Worm (Caenorhabditis elegans) whole organism, early embryonic: ENCODE data around the gene lgc-1.

ENCODE experiments used
- B0310.2 ChIP-seq: sonication (generic microtip); optimal IDR thresholded peaks from 2 replicates; lab custom pipeline; 2016; ENCODE audit warnings: mild to moderate bottlenecking, missing genetic modification characterization, missing compliant biosample characterization
- F13C5.2 ChIP-seq: sonication (generic microtip); optimal IDR thresholded peaks from 2 replicates; lab custom pipeline; 2017; ENCODE audit warnings: mild to moderate bottlenecking, missing genetic modification characterization, inconsistent platforms, missing compliant biosample characterization
- aly-1 ChIP-seq: sonication (generic microtip); optimal IDR thresholded peaks from 2 replicates; lab custom pipeline; 2016; ENCODE audit warnings: missing genetic modification characterization, missing compliant biosample characterization
- ama-1 ChIP-seq: fragments of 150-350 bp; optimal IDR thresholded peaks from 2 replicates; lab custom pipeline; 2014
- ceh-13 ChIP-seq: fragments of 200-800 bp; sonication (Bioruptor generic); optimal IDR thresholded peaks from 2 replicates; lab custom pipeline; 2018; ENCODE audit warnings: mild to moderate bottlenecking, missing genetic modification characterization, missing compliant biosample characterization
- ceh-36 ChIP-seq: sonication (generic microtip); optimal IDR thresholded peaks from 2 replicates; lab custom pipeline; 2016; ENCODE audit warnings: missing genetic modification characterization, inconsistent platforms, missing compliant biosample characterization
- ets-7 ChIP-seq: sonication (generic microtip); optimal IDR thresholded peaks from 2 replicates; lab custom pipeline; 2016; ENCODE audit warnings: missing genotype, missing genetic modification characterization, missing compliant biosample characterization
- flt-1 ChIP-seq: fragments of 200-800 bp; sonication (Bioruptor generic); IDR thresholded peaks from 2 replicates; pipeline ENCODE4 v1.3.6; 2022; ENCODE audit warnings: missing genetic modification characterization, missing compliant biosample characterization
- hmbx-1 ChIP-seq: sonication (generic microtip); optimal IDR thresholded peaks from 2 replicates; lab custom pipeline; 2016; ENCODE audit warnings: mild to moderate bottlenecking, missing genetic modification characterization, missing compliant biosample characterization
- hmg-4 ChIP-seq: fragments of 200-800 bp; sonication (Bioruptor generic); optimal IDR thresholded peaks from 2 replicates; lab custom pipeline; 2018; ENCODE audit warnings: mild to moderate bottlenecking, missing genetic modification characterization, missing compliant biosample characterization
- hnd-1 ChIP-seq: sonication (generic microtip); optimal IDR thresholded peaks from 2 replicates; lab custom pipeline; 2016; ENCODE audit warnings: missing genetic modification characterization, missing compliant biosample characterization
- pes-1 ChIP-seq: fragments of 200-800 bp; sonication (Bioruptor generic); IDR thresholded peaks from 2 replicates; pipeline ENCODE4 v1.3.6; 2022; ENCODE audit warnings: missing genetic modification reagents, missing genetic modification characterization, missing compliant biosample characterization
- scrt-1 ChIP-seq: fragments of 200-800 bp; sonication (Bioruptor generic); IDR thresholded peaks from 2 replicates; pipeline ENCODE4 v1.3.6; 2022; ENCODE audit warnings: missing genetic modification characterization, missing compliant biosample characterization
- sea-1 ChIP-seq: fragments of 200-800 bp; sonication (Bioruptor generic); conservative IDR thresholded peaks from 2 replicates; pipeline ENCODE4 v1.3.6; 2022; ENCODE audit warnings: missing genetic modification characterization, missing compliant biosample characterization
- tbx-11 ChIP-seq: fragments of 200-800 bp; sonication (Bioruptor generic); IDR thresholded peaks from 2 replicates; pipeline ENCODE4 v1.3.6; 2022; ENCODE audit warnings: missing genetic modification characterization, missing compliant biosample characterization
- tbx-37 ChIP-seq: fragments of 200-800 bp; sonication (Bioruptor generic); conservative IDR thresholded peaks from 2 replicates; pipeline ENCODE4 v1.3.6; 2022; ENCODE audit warnings: missing genetic modification reagents, missing genetic modification characterization, missing compliant biosample characterization
- tra-4 ChIP-seq: sonication (generic microtip); optimal IDR thresholded peaks from 2 replicates; lab custom pipeline; 2017; ENCODE audit warnings: missing genetic modification characterization, missing compliant biosample characterization

Gene lgc-1

ce11 chrV:4164504-4164959 lies 29.7 kb downstream of the lgc-1 start, which contains the start of gene Y45G5AM.3:
Gene Y45G5AM.3 (plus strand): TSS chrV:4164554.
- TF ChIP-seq aly-1 (tag; lab: Kevin White, UChicago) (no peak), tbx-11 (GFP tag; lab: Robert Waterston, UW) (no peak), F13C5.2 (tag; lab: Kevin White, UChicago) (no peak), hmg-4 (GFP tag; lab: Kevin White, UChicago) (no peak), hnd-1 (tag; lab: Kevin White, UChicago) (no peak), pes-1 (GFP tag; lab: Robert Waterston, UW) (no peak), tra-4 (tag; lab: Kevin White, UChicago) (no peak), flt-1 (no peak), B0310.2 (tag; lab: Kevin White, UChicago) (no peak), ceh-13 (GFP tag; lab: Kevin White, UChicago) (no peak), tbx-37 (GFP tag; lab: Robert Waterston, UW) (no peak), ceh-36 (tag; lab: Kevin White, UChicago) (no peak), hmbx-1 (no peak), sea-1 (GFP tag; lab: Robert Waterston, UW) (no peak), scrt-1 (GFP tag; lab: Robert Waterston, UW) (no peak), ama-1 (lab: Kevin White, UChicago) (no peak), ets-7 (tag; lab: Kevin White, UChicago) (no peak)

DNA sequence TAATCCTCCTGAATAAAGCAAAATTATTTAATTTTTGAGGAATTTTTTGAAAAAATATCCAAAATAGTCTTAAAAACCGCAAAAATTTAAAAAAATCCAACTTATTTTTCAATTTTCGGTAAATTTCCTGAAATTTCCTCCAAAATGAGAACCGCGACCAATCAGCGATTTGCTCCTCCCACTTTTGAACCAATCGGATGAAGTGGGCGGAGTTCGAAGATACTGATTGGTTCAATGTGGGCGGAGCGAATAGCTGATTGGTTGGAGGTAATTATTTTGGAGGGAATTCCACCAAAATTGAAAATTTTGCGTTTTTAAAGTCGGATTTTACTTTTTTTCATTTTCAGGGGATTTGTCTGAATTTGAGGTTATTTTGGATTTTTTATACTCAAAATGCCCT lies 33.2 kb downstream of the lgc-1 start:
- TF ChIP-seq hnd-1 (tag; lab: Kevin White, UChicago) (no peak), F13C5.2 (tag; lab: Kevin White, UChicago) (no peak), B0310.2 (tag; lab: Kevin White, UChicago) (no peak), scrt-1 (GFP tag; lab: Robert Waterston, UW) (no peak), ets-7 (tag; lab: Kevin White, UChicago) (no peak), ceh-36 (tag; lab: Kevin White, UChicago) (no peak)

ce11 chrV:4169658-4170057 lies 34.8 kb downstream of the lgc-1 start:
- TF ChIP-seq ama-1 (lab: Kevin White, UChicago) (no peak), ceh-13 (GFP tag; lab: Kevin White, UChicago) (no peak), hmbx-1 (no peak), scrt-1 (GFP tag; lab: Robert Waterston, UW) (no peak), tra-4 (tag; lab: Kevin White, UChicago) (no peak), tbx-37 (GFP tag; lab: Robert Waterston, UW) (no peak), F13C5.2 (tag; lab: Kevin White, UChicago) (no peak), ceh-36 (tag; lab: Kevin White, UChicago) (no peak), B0310.2 (tag; lab: Kevin White, UChicago) (no peak), sea-1 (GFP tag; lab: Robert Waterston, UW) (no peak), tbx-11 (GFP tag; lab: Robert Waterston, UW) (no peak), aly-1 (tag; lab: Kevin White, UChicago) (no peak), pes-1 (GFP tag; lab: Robert Waterston, UW) (no peak), hmg-4 (GFP tag; lab: Kevin White, UChicago) (no peak), hnd-1 (tag; lab: Kevin White, UChicago) (no peak), flt-1 (no peak), ets-7 (tag; lab: Kevin White, UChicago) (no peak)

- no peak for TF ChIP-seq ets-7 (tag; lab: Kevin White, UChicago)
- TF ChIP-seq B0310.2 (tag; lab: Kevin White, UChicago), result no peak
- no peak for TF ChIP-seq ceh-13 (GFP tag; lab: Kevin White, UChicago)
- TF ChIP-seq tra-4 (tag; lab: Kevin White, UChicago), result no peak
- TF ChIP-seq aly-1 (tag; lab: Kevin White, UChicago), result no peak
Measured at ce11 chrV:4170138-4170537, 35.3 kb downstream of the lgc-1 start, which contains the start of gene Y45G5AM.7. Gene Y45G5AM.7 (minus strand): TSS chrV:4170238.

- no peak for TF ChIP-seq hmbx-1
- no peak for TF ChIP-seq pes-1 (GFP tag; lab: Robert Waterston, UW)
- no peak for TF ChIP-seq ceh-13 (GFP tag; lab: Kevin White, UChicago)
- TF ChIP-seq ama-1 (lab: Kevin White, UChicago), result no peak
- TF ChIP-seq scrt-1 (GFP tag; lab: Robert Waterston, UW), result no peak
- TF ChIP-seq tbx-37 (GFP tag; lab: Robert Waterston, UW), result no peak
- no peak for TF ChIP-seq sea-1 (GFP tag; lab: Robert Waterston, UW)
Measured at ce11 chrV:4175624-4176023, 40.8 kb downstream of the lgc-1 start, which contains the start of the genes coh-4 and pid-5. Gene coh-4 (minus strand): TSS chrV:4175640. Gene pid-5 (plus strand): TSS chrV:4175882.

- TF ChIP-seq ama-1 (lab: Kevin White, UChicago), result no peak
- TF ChIP-seq hmbx-1, result no peak
- TF ChIP-seq ets-7 (tag; lab: Kevin White, UChicago), result no peak
- no peak for TF ChIP-seq F13C5.2 (tag; lab: Kevin White, UChicago)
- TF ChIP-seq tra-4 (tag; lab: Kevin White, UChicago), result no peak
- TF ChIP-seq ceh-13 (GFP tag; lab: Kevin White, UChicago), result no peak
- no peak for TF ChIP-seq ceh-36 (tag; lab: Kevin White, UChicago)
- no peak for TF ChIP-seq flt-1
- TF ChIP-seq hnd-1 (tag; lab: Kevin White, UChicago), result no peak
- TF ChIP-seq pes-1 (GFP tag; lab: Robert Waterston, UW), result no peak
- no peak for TF ChIP-seq B0310.2 (tag; lab: Kevin White, UChicago)
- TF ChIP-seq tbx-11 (GFP tag; lab: Robert Waterston, UW), result no peak
- TF ChIP-seq sea-1 (GFP tag; lab: Robert Waterston, UW), result no peak
Measured at ce11 chrV:4181272-4181671, 46.4 kb downstream of the lgc-1 start.

DNA sequence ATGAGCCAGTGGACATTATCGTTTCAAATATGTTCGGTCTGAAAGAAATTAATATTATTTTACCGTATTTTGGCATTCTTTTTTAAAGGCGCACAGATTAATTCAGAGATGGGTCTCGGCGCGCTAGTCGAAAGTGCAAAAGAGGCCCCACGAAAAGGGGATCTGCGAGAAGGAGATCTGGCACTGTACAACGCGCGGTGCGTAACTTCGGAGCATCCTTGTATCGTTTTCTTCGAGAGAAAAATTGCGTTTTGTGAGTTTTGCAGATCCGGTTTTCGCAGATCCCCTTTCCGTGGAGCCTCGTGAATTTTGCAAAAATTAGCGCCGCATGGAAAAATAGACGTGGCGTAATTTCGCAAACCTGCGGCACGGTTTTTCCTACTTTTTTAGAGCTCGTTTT lies 46.9 kb downstream of the lgc-1 start:
- TF ChIP-seq aly-1 (tag; lab: Kevin White, UChicago) (no peak), B0310.2 (tag; lab: Kevin White, UChicago) (no peak), ama-1 (lab: Kevin White, UChicago) (no peak), flt-1 (no peak), ceh-36 (tag; lab: Kevin White, UChicago) (no peak), F13C5.2 (tag; lab: Kevin White, UChicago) (no peak), ceh-13 (GFP tag; lab: Kevin White, UChicago) (peak; percentile 35), tra-4 (tag; lab: Kevin White, UChicago) (no peak), hnd-1 (tag; lab: Kevin White, UChicago) (no peak), sea-1 (GFP tag; lab: Robert Waterston, UW) (peak; percentile 12; the same call in 1 of the 2 replicates), hmbx-1 (no peak), tbx-37 (GFP tag; lab: Robert Waterston, UW) (no peak), ets-7 (tag; lab: Kevin White, UChicago) (peak; percentile 6), pes-1 (GFP tag; lab: Robert Waterston, UW) (peak; percentile 68), scrt-1 (GFP tag; lab: Robert Waterston, UW) (peak; percentile 64; the same call in 1 of the 2 replicates)
